Fruit fly (Drosophila melanogaster): ENCODE measurements around the gene Rpt2.

Rpt2 gene

DNA sequence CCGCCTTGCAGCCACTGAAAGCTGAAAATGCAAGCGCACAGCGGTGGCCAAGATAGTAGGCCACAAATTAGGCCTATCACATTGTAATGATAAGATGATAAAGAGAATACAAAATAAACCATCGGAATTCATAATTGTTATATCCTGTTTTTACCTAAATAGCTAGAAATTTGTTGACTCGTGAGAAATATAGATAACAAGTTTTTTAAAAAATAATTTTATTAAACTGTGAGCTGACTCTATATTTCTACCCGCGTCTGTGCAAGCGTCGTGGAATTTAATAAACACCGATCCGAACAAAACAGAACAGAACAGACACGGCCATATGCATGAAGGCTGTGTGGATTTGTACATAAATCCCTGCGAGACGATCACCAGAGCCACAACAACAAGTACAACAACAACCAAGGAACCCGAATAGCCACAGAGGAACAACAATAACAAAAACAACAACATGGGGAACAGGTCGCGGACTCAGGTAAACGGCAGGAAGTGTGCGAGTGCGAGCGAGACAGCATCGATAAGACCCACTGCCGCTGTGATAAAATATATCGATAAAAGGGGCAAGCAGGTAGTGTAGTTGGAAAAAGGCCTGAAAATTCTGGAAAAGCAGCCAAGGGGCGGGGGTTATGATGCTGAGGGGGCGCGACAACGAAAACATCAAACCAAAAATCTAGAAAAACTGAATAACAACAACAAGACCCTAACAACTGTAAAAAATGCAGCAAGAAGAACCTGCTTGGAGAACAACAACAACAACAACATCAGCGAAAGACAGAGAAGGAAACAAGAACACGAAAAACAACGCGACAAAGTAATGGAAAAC lies 44.9 kb downstream of the Rpt2 start (continued):
- TF ChIP-seq CG6163 (GFP tag; IDR thresholded peaks at IDR 0.05) (peak; percentile 92), Blimp-1 (GFP tag; optimal IDR thresholded peaks at IDR 0.05) (peak; percentile 84), achi (GFP tag; optimal IDR thresholded peaks at IDR 0.05) (peak; percentile 95), CG11294 (GFP tag; IDR thresholded peaks at IDR 0.05) (peak; percentile 70; the same call in 1 of the 2 replicates), CG6854 (GFP tag; optimal IDR thresholded peaks at IDR 0.05) (peak; percentile 92), dac (GFP tag; optimal IDR thresholded peaks at IDR 0.05) (peak; percentile 69), CG31627 (GFP tag; optimal IDR thresholded peaks at IDR 0.05) (peak; percentile 97), Lpt (GFP tag; optimal IDR thresholded peaks at IDR 0.05) (peak; percentile 86), Gug (GFP tag; IDR thresholded peaks at IDR 0.05) (peak; percentile 83), lz (GFP tag; optimal IDR thresholded peaks at IDR 0.05) (peak; percentile 97), fd59A (GFP tag; optimal IDR thresholded peaks at IDR 0.05) (peak; percentile 92), Ets96B (tag; optimal IDR thresholded peaks at IDR 0.05) (peak; percentile 96), Hr4 (GFP tag; optimal IDR thresholded peaks at IDR 0.05) (peak; percentile 90), vri (GFP tag; optimal IDR thresholded peaks at IDR 0.05) (peak; percentile 95), CG32006 (GFP tag; optimal IDR thresholded peaks at IDR 0.05) (peak; percentile 91), Eip75B (GFP tag; optimal IDR thresholded peaks at IDR 0.05) (peak; percentile 98), CG15336 (GFP tag; IDR thresholded peaks at IDR 0.05) (peak; percentile 96), eg (GFP tag; IDR thresholded peaks at IDR 0.05) (peak; percentile 90), OdsH (GFP tag; optimal IDR thresholded peaks at IDR 0.05) (peak; percentile 95), fd85E (GFP tag; optimal IDR thresholded peaks at IDR 0.05) (peak; percentile 72), CG6276 (GFP tag; optimal IDR thresholded peaks at IDR 0.05) (peak; percentile 83), CG6808 (GFP tag; optimal IDR thresholded peaks at IDR 0.05) (peak; percentile 96), Sox102F (GFP tag; optimal IDR thresholded peaks at IDR 0.05) (peak; percentile 97)

DNA sequence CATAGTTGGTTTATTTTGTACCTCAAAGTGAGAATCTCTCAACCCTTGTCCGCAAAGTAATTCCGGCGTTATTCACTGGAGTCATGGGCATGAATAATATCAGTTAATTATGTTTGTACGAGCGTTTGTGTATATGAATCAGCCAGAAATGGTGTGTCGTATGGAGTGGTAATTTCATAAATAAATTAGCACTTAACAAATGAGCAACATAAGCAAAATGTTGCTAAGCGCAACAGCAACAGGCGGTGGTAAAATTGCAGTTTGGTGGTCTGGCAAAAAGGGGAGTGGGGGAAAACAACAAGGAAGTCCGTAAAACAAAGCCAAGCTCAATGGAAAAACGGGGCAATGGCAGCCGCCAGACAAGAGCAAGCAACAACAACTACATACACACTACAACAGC lies 45.7 kb downstream of the Rpt2 start:
- TF ChIP-seq CG1621 (tag; optimal IDR thresholded peaks at IDR 0.05) (no peak), CG8319 (GFP tag; optimal IDR thresholded peaks at IDR 0.05) (no peak), Hr39 (GFP tag; optimal IDR thresholded peaks at IDR 0.05) (no peak), svp (GFP tag) (no peak), Hr4 (GFP tag; optimal IDR thresholded peaks at IDR 0.05) (no peak), CG6163 (GFP tag; IDR thresholded peaks at IDR 0.05) (no peak), CG10631 (GFP tag; optimal IDR thresholded peaks at IDR 0.05) (no peak), CG6854 (GFP tag; optimal IDR thresholded peaks at IDR 0.05) (no peak), lz (GFP tag; optimal IDR thresholded peaks at IDR 0.05) (no peak), Sox15 (GFP tag; optimal IDR thresholded peaks at IDR 0.05) (no peak), achi (GFP tag; optimal IDR thresholded peaks at IDR 0.05) (no peak), eg (GFP tag; IDR thresholded peaks at IDR 0.05) (no peak), CG3032 (tag; optimal IDR thresholded peaks at IDR 0.05) (no peak), OdsH (GFP tag; optimal IDR thresholded peaks at IDR 0.05) (no peak), Ets21C (GFP tag; optimal IDR thresholded peaks at IDR 0.05) (no peak), CG4318 (GFP tag; optimal IDR thresholded peaks at IDR 0.05) (no peak), CG32006 (GFP tag; optimal IDR thresholded peaks at IDR 0.05) (no peak), CG10669 (GFP tag; optimal IDR thresholded peaks at IDR 0.05) (no peak), CG7368 (GFP tag; optimal IDR thresholded peaks at IDR 0.05) (no peak)

DNA sequence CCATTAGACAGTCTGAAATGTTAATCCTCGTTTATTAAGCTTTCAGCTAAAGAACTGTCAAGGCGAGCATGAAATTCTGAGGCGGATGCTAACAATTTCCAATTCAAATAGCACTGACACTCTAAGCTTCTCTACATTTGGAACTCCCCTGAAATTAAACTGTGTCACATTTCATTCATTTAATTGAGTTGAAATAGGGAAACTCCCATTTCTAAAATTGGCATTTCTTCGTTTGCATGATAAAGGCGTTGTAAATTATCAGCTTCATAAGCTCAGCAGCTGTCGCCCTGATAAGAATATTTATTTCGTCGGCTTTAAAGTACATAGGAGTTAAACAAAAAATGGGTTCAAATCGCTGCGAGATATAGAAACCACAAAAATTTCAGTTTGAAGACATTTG lies 46.2 kb downstream of the Rpt2 start:
- TF ChIP-seq CG6854 (GFP tag; optimal IDR thresholded peaks at IDR 0.05) (no peak), Sox14 (GFP tag; optimal IDR thresholded peaks at IDR 0.05) (no peak), CG10669 (GFP tag; optimal IDR thresholded peaks at IDR 0.05) (no peak), CG7368 (GFP tag; optimal IDR thresholded peaks at IDR 0.05) (no peak), vri (GFP tag; optimal IDR thresholded peaks at IDR 0.05) (no peak), dsx (GFP tag; optimal IDR thresholded peaks at IDR 0.05; ENCODE audit: poor library complexity, severe bottlenecking) (no peak), Hr38 (GFP tag; optimal IDR thresholded peaks at IDR 0.05) (no peak), Met (GFP tag; optimal IDR thresholded peaks at IDR 0.05) (no peak), CG16779 (tag; optimal IDR thresholded peaks at IDR 0.05) (no peak), Hr4 (GFP tag; optimal IDR thresholded peaks at IDR 0.05) (no peak)
